Fruit fly (Drosophila melanogaster) Kc167 (cell line): ENCODE data around the gene InR.

Experiments
- Sin3A ChIP-seq: fragments of >200 bp; optimal IDR thresholded peaks from 2 replicates; lab custom pipeline; 2018; ENCODE audit warnings: missing external identifiers
- insv ChIP-seq: fragments of >200 bp; optimal IDR thresholded peaks from 3 replicates; lab custom pipeline; 2018; ENCODE audit warnings: missing external identifiers
- psq ChIP-seq: fragments of >200 bp; optimal IDR thresholded peaks from 2 replicates; lab custom pipeline; 2017; ENCODE audit warnings: missing external identifiers

dm6 chr3R:21566367-21566766, 52.8 kb downstream of the InR start:
- TF ChIP-seq insv (lab: Kevin White, UChicago) (no peak), psq (lab: Kevin White, UChicago) (no peak), Sin3A (no peak)
